Worm (Caenorhabditis elegans) whole organism, midembryonic: ENCODE results near the gene srw-19.

Source experiments
- T22C8.4 ChIP-seq: fragments of 200-800 bp; sonication (Bioruptor generic); IDR thresholded peaks from 2 replicates; pipeline ENCODE4 v1.3.6; 2022; ENCODE audit warnings: missing genetic modification characterization, missing compliant biosample characterization
- flt-1 ChIP-seq: fragments of 200-800 bp; sonication (Bioruptor generic); IDR thresholded peaks from 2 replicates; pipeline ENCODE4 v1.3.6; 2022; ENCODE audit warnings: missing genetic modification characterization, missing compliant biosample characterization
- klf-2 ChIP-seq: fragments of 200-800 bp; sonication (Bioruptor generic); conservative IDR thresholded peaks from 2 replicates; pipeline ENCODE4 v1.3.6; 2022; ENCODE audit warnings: missing genetic modification reagents, missing genetic modification characterization, missing compliant biosample characterization
- med-1 ChIP-seq: sonication (generic microtip); optimal IDR thresholded peaks from 2 replicates; lab custom pipeline; 2017; ENCODE audit warnings: missing genetic modification characterization, mild to moderate bottlenecking, missing compliant biosample characterization, antibody characterized with exemption, missing genetic modification reagents; ENCODE audit not compliant: insufficient read depth
- ref-1 ChIP-seq: fragments of 200-800 bp; sonication (Bioruptor generic); conservative IDR thresholded peaks from 2 replicates; pipeline ENCODE4 v1.3.6; 2022; ENCODE audit warnings: missing genetic modification reagents, missing genetic modification characterization, missing compliant biosample characterization
- ztf-23 ChIP-seq: fragments of 200-800 bp; sonication (Bioruptor generic); IDR thresholded peaks from 2 replicates; pipeline ENCODE4 v1.3.6; 2022; ENCODE audit warnings: missing genetic modification reagents, missing genetic modification characterization, missing compliant biosample characterization

DNA sequence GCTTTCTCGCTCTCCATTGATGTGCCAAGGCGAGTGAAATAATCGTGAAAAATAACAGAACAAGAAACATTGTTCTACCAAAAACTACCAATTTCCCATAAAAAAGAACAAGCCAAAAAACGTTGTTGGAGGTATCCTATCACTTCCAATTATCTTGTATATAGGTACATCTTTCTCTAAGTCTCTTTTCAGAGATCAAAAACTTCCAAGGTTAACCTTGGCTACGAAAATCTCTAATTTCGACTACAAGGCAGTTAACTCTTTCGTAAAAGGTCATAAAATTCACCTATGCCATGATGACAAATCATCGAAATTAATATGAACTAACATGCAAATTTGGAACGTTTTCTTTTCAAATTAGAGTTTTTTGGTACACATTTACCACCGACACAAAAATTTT is 6.7 kb upstream of the srw-19 start, which contains the start of gene cyp-34A1:
- TF ChIP-seq T22C8.4 (GFP tag; lab: Robert Waterston, UW) (no peak), klf-2 (GFP tag; lab: Robert Waterston, UW) (no peak), med-1 (GFP tag; lab: Kevin White, UChicago) (no peak), ref-1 (GFP tag; lab: Robert Waterston, UW) (no peak), flt-1 (GFP tag; lab: Robert Waterston, UW) (no peak), ztf-23 (GFP tag; lab: Robert Waterston, UW) (no peak)
